Worm (Caenorhabditis elegans) whole organism, L4 larva: ENCODE measurements around the gene F56F11.4.

ENCODE experiments used
- F10B5.3 ChIP-seq: sonication (generic microtip); optimal IDR thresholded peaks from 2 replicates; lab custom pipeline; 2016; ENCODE audit warnings: mild to moderate bottlenecking, missing genetic modification characterization, missing compliant biosample characterization
- T20F7.1 ChIP-seq: fragments of 200-800 bp; sonication (Bioruptor generic); optimal IDR thresholded peaks from 2 replicates; lab custom pipeline; 2018; ENCODE audit warnings: mild to moderate bottlenecking, missing genetic modification characterization, missing compliant biosample characterization
- aha-1 ChIP-seq: fragments of 150-350 bp; peaks from one replicate; lab custom pipeline; 2014; ENCODE audit warnings: missing biosample characterization, missing genetic modification characterization
- aly-2 ChIP-seq: sonication (generic microtip); optimal IDR thresholded peaks from 2 replicates; lab custom pipeline; 2018; ENCODE audit warnings: missing biosample characterization, missing genetic modification characterization
- arid-1 ChIP-seq: fragments of 200-800 bp; sonication (Bioruptor generic); conservative IDR thresholded peaks from 2 replicates; pipeline ENCODE4 v1.3.6; 2022; ENCODE audit warnings: missing genetic modification reagents, missing genetic modification characterization, missing compliant biosample characterization
- attf-4 ChIP-seq: sonication (generic microtip); optimal IDR thresholded peaks from 3 replicates; lab custom pipeline; 2017; ENCODE audit warnings: missing biosample characterization, missing genetic modification characterization
- ceh-20 ChIP-seq: fragments of 200-800 bp; sonication (Bioruptor generic); IDR thresholded peaks from 2 replicates; pipeline ENCODE4 v1.3.6; 2022; ENCODE audit warnings: missing genetic modification reagents, missing genetic modification characterization, missing compliant biosample characterization
- cey-2 ChIP-seq: sonication (generic microtip); optimal IDR thresholded peaks from 3 replicates; lab custom pipeline; 2017; ENCODE audit warnings: missing genetic modification characterization, mild to moderate bottlenecking, missing compliant biosample characterization, antibody characterized with exemption, borderline replicate concordance; ENCODE audit not compliant: insufficient read depth
- ctbp-1 ChIP-seq: fragments of 200-800 bp; sonication (Bioruptor generic); IDR thresholded peaks from 2 replicates; pipeline ENCODE4 v1.3.6; 2022; ENCODE audit warnings: missing genetic modification reagents, missing genetic modification characterization, missing compliant biosample characterization
- daf-16 ChIP-seq, 3 experiments: sonication (generic microtip); optimal IDR thresholded peaks; 2 replicates each; lab custom pipeline; 2016 to 2017; ENCODE audit warnings: missing genetic modification characterization in 3 of 3, missing genetic modification reagents in 3 of 3, mild to moderate bottlenecking in 2 of 3, missing compliant biosample characterization in 2 of 3, missing biosample characterization in 1 of 3, moderate library complexity in 1 of 3
- daf-19 ChIP-seq: fragments of 200-800 bp; sonication (Bioruptor generic); conservative IDR thresholded peaks from 2 replicates; pipeline ENCODE4 v1.3.6; 2022; ENCODE audit warnings: missing genetic modification characterization, missing compliant biosample characterization
- daf-8 ChIP-seq: fragments of 200-800 bp; sonication (Bioruptor generic); IDR thresholded peaks from 2 replicates; pipeline ENCODE4 v1.3.6; 2022; ENCODE audit warnings: missing genetic modification characterization, missing compliant biosample characterization
- dmd-6 ChIP-seq: fragments of 200-800 bp; sonication (Bioruptor generic); IDR thresholded peaks from 2 replicates; pipeline ENCODE4 v1.3.6; 2022; ENCODE audit warnings: missing genetic modification reagents, missing genetic modification characterization, missing compliant biosample characterization
- dpl-1 ChIP-seq: fragments of 150-350 bp; optimal IDR thresholded peaks from 2 replicates; lab custom pipeline; 2014; ENCODE audit warnings: missing biosample characterization, missing genetic modification reagents, missing genetic modification characterization
- dve-1 ChIP-seq: sonication (generic microtip); optimal IDR thresholded peaks from 2 replicates; lab custom pipeline; 2017; ENCODE audit warnings: antibody characterized with exemption, mild to moderate bottlenecking, missing genetic modification characterization, missing compliant biosample characterization; ENCODE audit not compliant: insufficient read depth
- hlh-11 ChIP-seq: fragments of 200-800 bp; sonication (Bioruptor generic); optimal IDR thresholded peaks from 2 replicates; lab custom pipeline; 2018; ENCODE audit warnings: mild to moderate bottlenecking, missing genetic modification characterization, missing compliant biosample characterization
- hlh-30 ChIP-seq: sonication (generic microtip); optimal IDR thresholded peaks from 2 replicates; lab custom pipeline; 2017; ENCODE audit warnings: antibody characterized with exemption, mild to moderate bottlenecking, missing genetic modification characterization, missing compliant biosample characterization; ENCODE audit not compliant: insufficient read depth
- hmg-1.1 ChIP-seq: fragments of 200-800 bp; sonication (Bioruptor generic); IDR thresholded peaks from 2 replicates; pipeline ENCODE4 v1.3.6; 2022; ENCODE audit warnings: missing genetic modification reagents, missing genetic modification characterization, missing compliant biosample characterization
- jun-1 ChIP-seq: fragments of 150-350 bp; optimal IDR thresholded peaks from 2 replicates; lab custom pipeline; 2014; ENCODE audit warnings: missing biosample characterization, missing genetic modification reagents, missing genetic modification characterization
- lin-13 ChIP-seq: fragments of 150-350 bp; optimal IDR thresholded peaks from 2 replicates; lab custom pipeline; 2014; ENCODE audit warnings: missing biosample characterization, missing genetic modification reagents, missing genetic modification characterization
- lin-15B ChIP-seq: fragments of 150-350 bp; sonication (generic microtip); optimal IDR thresholded peaks from 3 replicates; lab custom pipeline; 2014; ENCODE audit warnings: missing biosample characterization, missing genetic modification characterization
- lsy-2 ChIP-seq, 2 experiments: fragments of 150-350 bp in 1 of 2; sonication (generic microtip) in 1 of 2; optimal IDR thresholded peaks; 2 replicates each; lab custom pipeline; 2014 to 2017; ENCODE audit warnings: missing biosample characterization in 2 of 2, missing genetic modification characterization in 2 of 2
- mdl-1 ChIP-seq, 2 experiments: fragments of 150-350 bp in 1 of 2; sonication (generic microtip) in 1 of 2; optimal IDR thresholded peaks; 2 replicates each; lab custom pipeline; 2014 to 2017; ENCODE audit warnings: missing biosample characterization in 2 of 2, missing genetic modification characterization in 2 of 2
- mep-1 ChIP-seq: fragments of 150-350 bp; sonication (generic microtip); optimal IDR thresholded peaks from 3 replicates; lab custom pipeline; 2014; ENCODE audit warnings: missing biosample characterization, missing genetic modification characterization
- mxl-3 ChIP-seq: fragments of 200-800 bp; sonication (Bioruptor generic); optimal IDR thresholded peaks from 2 replicates; lab custom pipeline; 2018; ENCODE audit warnings: mild to moderate bottlenecking, missing genetic modification characterization, missing compliant biosample characterization
- nhr-10 ChIP-seq: fragments of 150-350 bp; optimal IDR thresholded peaks from 2 replicates; lab custom pipeline; 2014; ENCODE audit warnings: missing biosample characterization, missing genetic modification characterization
- nhr-102 ChIP-seq: sonication (generic microtip); optimal IDR thresholded peaks from 2 replicates; lab custom pipeline; 2016; ENCODE audit warnings: mild to moderate bottlenecking, missing genetic modification characterization, moderate library complexity, missing compliant biosample characterization
- nhr-237 ChIP-seq: sonication (generic microtip); optimal IDR thresholded peaks from 2 replicates; lab custom pipeline; 2017; ENCODE audit warnings: missing biosample characterization, missing genetic modification characterization
- nhr-25 ChIP-seq: sonication (generic microtip); optimal IDR thresholded peaks from 2 replicates; lab custom pipeline; 2017; ENCODE audit warnings: missing genetic modification characterization, mild to moderate bottlenecking, missing compliant biosample characterization, antibody characterized with exemption, moderate library complexity, borderline replicate concordance; ENCODE audit not compliant: insufficient read depth
- nhr-28 ChIP-seq: fragments of 150-350 bp; optimal IDR thresholded peaks from 2 replicates; lab custom pipeline; 2014; ENCODE audit warnings: missing biosample characterization, missing genetic modification characterization
- nhr-41 ChIP-seq: fragments of 200-800 bp; sonication (Bioruptor generic); IDR thresholded peaks from 2 replicates; pipeline ENCODE4 v1.3.6; 2022; ENCODE audit warnings: missing genetic modification reagents, missing genetic modification characterization, missing compliant biosample characterization
- nhr-48 ChIP-seq: sonication (generic microtip); optimal IDR thresholded peaks from 2 replicates; lab custom pipeline; 2016; ENCODE audit warnings: mild to moderate bottlenecking, missing genetic modification characterization, missing compliant biosample characterization
- nhr-76 ChIP-seq: fragments of 150-350 bp; optimal IDR thresholded peaks from 2 replicates; lab custom pipeline; 2014; ENCODE audit warnings: missing biosample characterization, missing genetic modification characterization
- nhr-77 ChIP-seq: fragments of 150-350 bp; optimal IDR thresholded peaks from 2 replicates; lab custom pipeline; 2014; ENCODE audit warnings: missing biosample characterization, missing genetic modification characterization
- php-3 ChIP-seq: fragments of 200-800 bp; sonication (Bioruptor generic); IDR thresholded peaks from 2 replicates; pipeline ENCODE4 v1.3.6; 2022; ENCODE audit warnings: missing genetic modification reagents, missing genetic modification characterization, missing compliant biosample characterization
- pqm-1 ChIP-seq: sonication (generic microtip); optimal IDR thresholded peaks from 2 replicates; lab custom pipeline; 2017; ENCODE audit warnings: missing biosample characterization, missing genetic modification characterization
- rbr-2 ChIP-seq: sonication (generic microtip); optimal IDR thresholded peaks from 2 replicates; lab custom pipeline; 2016; ENCODE audit warnings: missing genotype, missing genetic modification characterization, missing compliant biosample characterization
- sdz-12 ChIP-seq: fragments of 200-800 bp; sonication (Bioruptor generic); optimal IDR thresholded peaks from 2 replicates; lab custom pipeline; 2018; ENCODE audit warnings: mild to moderate bottlenecking, missing genetic modification characterization, missing compliant biosample characterization
- set-16 ChIP-seq: fragments of 200-800 bp; sonication (Bioruptor generic); IDR thresholded peaks from 2 replicates; pipeline ENCODE4 v1.3.6; 2022; ENCODE audit warnings: missing genetic modification reagents, missing genetic modification characterization, missing compliant biosample characterization
- skn-1 ChIP-seq: fragments of 150-350 bp; optimal IDR thresholded peaks from 2 replicates; lab custom pipeline; 2014; ENCODE audit warnings: missing biosample characterization, missing genetic modification characterization
- snpc-4 ChIP-seq: fragments of 150-350 bp; optimal IDR thresholded peaks from 2 replicates; lab custom pipeline; 2014; ENCODE audit warnings: missing biosample characterization, missing genetic modification characterization
- spr-1 ChIP-seq: sonication (generic microtip); optimal IDR thresholded peaks from 2 replicates; lab custom pipeline; 2016; ENCODE audit warnings: mild to moderate bottlenecking, missing genetic modification characterization, missing compliant biosample characterization
- tra-1 ChIP-seq: fragments of 200-800 bp; sonication (Bioruptor generic); IDR thresholded peaks from 2 replicates; pipeline ENCODE4 v1.3.6; 2022; ENCODE audit warnings: missing genetic modification reagents, missing genetic modification characterization, missing compliant biosample characterization
- unc-62 ChIP-seq, 3 experiments: fragments of 150-350 bp in 1 of 3; sonication (generic microtip); optimal IDR thresholded peaks in 2 of 3; peaks in 1 of 3; 1 replicate in 1 of 3; 2 replicates in 2 of 3; lab custom pipeline; 2014 to 2017; ENCODE audit warnings: missing biosample characterization in 3 of 3, missing genetic modification characterization in 3 of 3, missing genetic modification reagents in 3 of 3, missing genotype in 1 of 3
- vab-7 ChIP-seq: fragments of 200-800 bp; sonication (Bioruptor generic); IDR thresholded peaks from 2 replicates; pipeline ENCODE4 v1.3.6; 2022; ENCODE audit warnings: missing genetic modification reagents, missing genetic modification characterization, missing compliant biosample characterization

Gene F56F11.4

DNA sequence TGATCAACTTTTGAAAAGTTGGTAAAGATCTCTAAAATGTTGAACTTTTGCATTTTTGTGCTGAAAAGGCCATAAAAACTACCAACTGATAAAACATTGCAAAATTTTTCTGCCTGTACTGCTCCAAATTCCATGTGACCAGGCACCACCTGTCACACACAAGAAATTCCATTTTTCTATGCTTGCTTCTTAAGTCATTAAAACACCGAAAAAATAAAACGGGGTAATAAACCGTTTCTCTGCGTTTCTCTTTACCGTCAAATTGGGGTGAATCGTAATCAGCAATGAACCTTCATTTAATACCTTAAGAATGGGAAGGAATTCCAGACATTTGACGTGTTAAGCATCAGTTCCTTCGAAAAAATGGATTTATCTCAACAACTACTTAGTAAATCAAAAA lies 14.2 kb downstream of the F56F11.4 start:
- TF ChIP-seq nhr-28 (tag; lab: Kevin White, UChicago), result peak; percentile 92
- peak; percentile 60; the same call in 1 of the 2 replicates for TF ChIP-seq tra-1 (GFP tag; lab: Robert Waterston, UW)
- peak; percentile 99 for TF ChIP-seq php-3 (GFP tag; lab: Robert Waterston, UW)
- no peak for TF ChIP-seq lin-15B
- TF ChIP-seq mxl-3 (GFP tag; lab: Kevin White, UChicago), result peak; percentile 23
- peak; percentile 91 for TF ChIP-seq dve-1
- peak; percentile 35 for TF ChIP-seq mep-1 (tag; lab: Kevin White, UChicago)
- TF ChIP-seq lsy-2 (tag; optimal IDR thresholded peaks at IDR 0.05; lab: Kevin White, UChicago), result peak in 1 of 2 experiments; percentile 26
- TF ChIP-seq sdz-12 (GFP tag; lab: Kevin White, UChicago), result no peak
- TF ChIP-seq unc-62 (GFP tag; optimal IDR thresholded peaks at IDR 0.05 in 1 of 2; lab: Kevin White, UChicago), result peak in 1 of 2 experiments; percentile 90
- TF ChIP-seq unc-62 (tag; optimal IDR thresholded peaks at IDR 0.05; lab: Kevin White, UChicago), result no peak
- TF ChIP-seq T20F7.1, result peak; percentile 43
- TF ChIP-seq skn-1 (tag; lab: Kevin White, UChicago), result no peak
- TF ChIP-seq pqm-1 (tag; lab: Kevin White, UChicago), result peak; percentile 95
- peak; percentile 78 for TF ChIP-seq nhr-77 (tag; lab: Kevin White, UChicago)
- peak; percentile 44 for TF ChIP-seq nhr-48 (tag; lab: Kevin White, UChicago)
- TF ChIP-seq nhr-102 (tag; lab: Kevin White, UChicago), result peak; percentile 23
- peak; percentile 88 for TF ChIP-seq hlh-11 (tag; lab: Kevin White, UChicago)
- no peak for TF ChIP-seq ctbp-1
- TF ChIP-seq mdl-1 (tag; optimal IDR thresholded peaks at IDR 0.05; lab: Kevin White, UChicago), result peak in 1 of 2 experiments; percentile 10
- no peak for TF ChIP-seq lin-13 (GFP tag; lab: Kevin White, UChicago)
- peak; percentile 93 for TF ChIP-seq dmd-6 (GFP tag; lab: Robert Waterston, UW)
- no peak for TF ChIP-seq F10B5.3 (tag; lab: Kevin White, UChicago)
- peak; percentile 53 for TF ChIP-seq hlh-30 (tag; lab: Kevin White, UChicago)
- no peak for TF ChIP-seq nhr-76 (tag; lab: Kevin White, UChicago)
- TF ChIP-seq daf-16 (GFP tag; optimal IDR thresholded peaks at IDR 0.05; lab: Kevin White, UChicago), result no peak
- TF ChIP-seq daf-16 (tag; optimal IDR thresholded peaks at IDR 0.05; lab: Kevin White, UChicago), result peak; percentile 92

DNA sequence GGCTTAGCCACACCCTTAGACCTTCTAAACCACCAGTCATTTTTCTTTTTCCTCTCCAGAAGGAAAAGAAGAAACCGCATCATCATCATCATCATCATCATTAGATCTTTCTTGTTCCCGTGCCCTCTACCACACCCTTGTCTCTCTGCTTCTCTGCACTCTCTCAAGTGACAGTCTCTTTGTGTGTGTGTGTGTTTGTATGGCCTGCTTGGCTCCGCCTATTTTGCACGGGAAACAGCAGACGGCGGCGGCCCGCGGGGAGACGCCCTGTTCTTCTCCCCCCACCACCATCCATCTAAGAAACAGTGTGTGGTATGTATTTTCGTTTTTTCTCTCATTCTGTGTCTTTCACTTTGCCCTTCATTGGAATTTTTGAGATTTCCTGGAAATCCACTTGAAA lies 15.8 kb downstream of the F56F11.4 start:
- TF ChIP-seq nhr-28 (tag; lab: Kevin White, UChicago), result peak; percentile 98
- TF ChIP-seq nhr-41 (GFP tag; lab: Robert Waterston, UW), result 0 out of 2 replicates have a peak, but pooled peaks have one; percentile 9
- TF ChIP-seq daf-8 (GFP tag; lab: Robert Waterston, UW), result no peak
- TF ChIP-seq daf-19 (GFP tag; lab: Robert Waterston, UW), result no peak
- TF ChIP-seq pqm-1 (tag; lab: Kevin White, UChicago), result peak; percentile 15
- TF ChIP-seq lsy-2 (tag; optimal IDR thresholded peaks at IDR 0.05; lab: Kevin White, UChicago), result peak in 1 of 2 experiments; percentile 59
- TF ChIP-seq nhr-25 (tag; lab: Kevin White, UChicago), result peak; percentile 38
- TF ChIP-seq attf-4 (tag; lab: Kevin White, UChicago), result no peak
- peak; percentile 96 for TF ChIP-seq hlh-11 (tag; lab: Kevin White, UChicago)
- TF ChIP-seq snpc-4 (tag; lab: Kevin White, UChicago), result no peak
- TF ChIP-seq nhr-237 (tag; lab: Kevin White, UChicago), result no peak
- no peak for TF ChIP-seq arid-1 (GFP tag; lab: Robert Waterston, UW)
- no peak for TF ChIP-seq aly-2 (tag; lab: Kevin White, UChicago)
- TF ChIP-seq tra-1 (GFP tag; lab: Robert Waterston, UW), result peak; percentile 71
- TF ChIP-seq jun-1 (tag; lab: Kevin White, UChicago), result no peak
- TF ChIP-seq nhr-48 (tag; lab: Kevin White, UChicago), result peak; percentile 77
- no peak for TF ChIP-seq ctbp-1
- TF ChIP-seq rbr-2, result peak; percentile 9
- TF ChIP-seq lin-13 (GFP tag; lab: Kevin White, UChicago), result peak; percentile 14
- TF ChIP-seq set-16 (GFP tag; lab: Robert Waterston, UW), result peak; percentile 55
- TF ChIP-seq nhr-77 (tag; lab: Kevin White, UChicago), result peak; percentile 71
- TF ChIP-seq cey-2 (tag; lab: Kevin White, UChicago), result peak; percentile 76
- no peak for TF ChIP-seq vab-7 (GFP tag; lab: Robert Waterston, UW)
- TF ChIP-seq dmd-6 (GFP tag; lab: Robert Waterston, UW), result peak; percentile 80
- peak; percentile 49 for TF ChIP-seq spr-1 (tag; lab: Kevin White, UChicago)
- peak; percentile 26 for TF ChIP-seq nhr-10 (tag; lab: Kevin White, UChicago)
- peak; percentile 9; the same call in 1 of the 2 replicates for TF ChIP-seq ceh-20 (GFP tag; lab: Robert Waterston, UW)
- TF ChIP-seq hmg-1.1, result peak; percentile 39; the same call in 1 of the 2 replicates
- peak; percentile 13 for TF ChIP-seq dpl-1 (GFP tag; lab: Kevin White, UChicago)
- peak; percentile 55; the same call in 1 of the 2 replicates for TF ChIP-seq php-3 (GFP tag; lab: Robert Waterston, UW)
- peak; percentile 97 for TF ChIP-seq aha-1 (tag; lab: Kevin White, UChicago)
- TF ChIP-seq mdl-1 (tag; optimal IDR thresholded peaks at IDR 0.05; lab: Kevin White, UChicago), result peak; percentile 33 to 94
- TF ChIP-seq hlh-30 (tag; lab: Kevin White, UChicago), result peak; percentile 95
- peak; percentile 80 for TF ChIP-seq mep-1 (tag; lab: Kevin White, UChicago)
